Fruit fly (Drosophila melanogaster): ENCODE results near the gene Vps37B.

Vps37B gene

DNA sequence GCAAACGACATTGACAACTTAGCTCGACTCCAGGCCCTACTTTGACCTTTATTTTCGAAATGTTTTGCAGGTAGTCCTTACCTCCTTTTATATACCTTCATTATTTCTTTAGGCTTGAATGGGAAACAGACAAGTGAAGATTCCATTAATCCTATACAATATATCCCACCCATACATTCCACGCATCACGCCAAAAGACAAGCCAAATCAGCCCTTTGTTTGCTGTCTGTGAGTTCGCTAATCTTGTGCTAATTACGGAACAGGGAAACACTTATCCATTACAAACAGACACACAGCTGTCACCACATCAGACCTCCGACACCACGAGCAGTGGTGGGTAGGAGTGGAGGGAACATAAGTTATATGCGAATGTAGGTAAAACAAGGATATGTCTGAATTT is 14.8 kb downstream of the Vps37B start, which contains the start of gene CG33293:
CG33293 (minus strand) TSS at position 15 of the 400 bp plus-strand sequence.
- TF ChIP-seq CG33017 (tag; optimal IDR thresholded peaks at IDR 0.05) (no peak), kay (GFP tag; ENCODE audit: borderline replicate concordance) (no peak), pad (GFP tag; optimal IDR thresholded peaks at IDR 0.05) (no peak), Clk (GFP tag; optimal IDR thresholded peaks at IDR 0.05) (no peak), tj (GFP tag; optimal IDR thresholded peaks at IDR 0.05) (no peak), CG5204 (GFP tag; optimal IDR thresholded peaks at IDR 0.05) (no peak), CG7101 (tag; optimal IDR thresholded peaks at IDR 0.05) (no peak), CG7045 (GFP tag; optimal IDR thresholded peaks at IDR 0.05) (no peak), cnc (optimal IDR thresholded peaks at IDR 0.05) (no peak), Mnt (GFP tag; optimal IDR thresholded peaks at IDR 0.05) (no peak), bab1 (GFP tag; optimal IDR thresholded peaks at IDR 0.05) (no peak), toe (GFP tag; optimal IDR thresholded peaks at IDR 0.05) (no peak), ovo (GFP tag; optimal IDR thresholded peaks at IDR 0.05) (no peak), Hr96 (GFP tag; optimal IDR thresholded peaks at IDR 0.05) (no peak)

DNA sequence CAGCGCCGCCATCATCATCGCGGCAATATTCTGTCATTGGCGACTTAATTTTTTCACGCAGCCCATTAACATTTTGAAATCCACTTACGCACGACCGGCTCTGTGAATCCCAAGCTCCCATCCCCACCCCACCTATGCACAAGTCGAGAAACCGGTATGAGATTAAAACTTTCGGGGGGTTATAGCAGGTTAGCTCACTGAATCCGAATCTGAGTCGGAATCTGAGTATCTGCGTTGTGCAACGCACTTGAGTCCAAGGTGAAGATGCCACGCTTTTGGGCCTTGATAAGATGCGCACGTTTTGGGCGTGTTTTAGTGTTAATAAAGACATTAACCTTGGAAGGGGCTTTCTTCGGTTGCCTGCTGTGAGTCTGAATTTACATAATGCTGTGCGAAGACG is 21.0 kb downstream of the Vps37B start:
- TF ChIP-seq tj (GFP tag; optimal IDR thresholded peaks at IDR 0.05) = no peak
- no peak for TF ChIP-seq cic (GFP tag; optimal IDR thresholded peaks at IDR 0.05)
- TF ChIP-seq Crg-1 (GFP tag; optimal IDR thresholded peaks at IDR 0.05) = no peak
- no peak for TF ChIP-seq pad (GFP tag; optimal IDR thresholded peaks at IDR 0.05)
- TF ChIP-seq CG7045 (GFP tag; optimal IDR thresholded peaks at IDR 0.05) = no peak
- TF ChIP-seq ovo (GFP tag; optimal IDR thresholded peaks at IDR 0.05) = no peak
- TF ChIP-seq CG14711 (tag; optimal IDR thresholded peaks at IDR 0.05) = no peak
- TF ChIP-seq Hr96 (GFP tag; optimal IDR thresholded peaks at IDR 0.05) = no peak
- TF ChIP-seq Mnt (GFP tag; optimal IDR thresholded peaks at IDR 0.05) = no peak
- no peak for TF ChIP-seq CG12768 (GFP tag; optimal IDR thresholded peaks at IDR 0.05)

DNA sequence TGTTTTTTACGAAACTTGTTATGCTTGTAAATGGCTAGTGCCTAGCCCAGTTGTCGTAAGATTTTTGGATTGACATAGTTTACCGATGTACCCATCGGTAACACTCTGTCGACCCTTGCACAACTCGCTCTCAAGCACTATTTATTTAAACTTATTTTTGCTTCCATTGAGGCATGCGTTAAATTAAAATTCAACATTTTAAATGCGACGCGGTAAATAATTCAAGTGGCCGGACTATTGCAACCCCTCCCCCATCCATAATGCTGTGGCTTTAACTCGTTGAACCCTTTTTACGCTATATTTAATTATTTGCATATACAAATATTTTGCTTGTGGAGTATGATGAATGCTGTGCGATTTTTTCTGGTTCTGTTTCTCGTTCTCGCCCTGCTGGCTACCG is 23.4 kb downstream of the Vps37B start:
- peak; percentile 93 for TF ChIP-seq kay (GFP tag; ENCODE audit: borderline replicate concordance)
- no peak for TF ChIP-seq Hr96 (GFP tag; optimal IDR thresholded peaks at IDR 0.05)
- TF ChIP-seq Mnt (GFP tag; optimal IDR thresholded peaks at IDR 0.05) = no peak

DNA sequence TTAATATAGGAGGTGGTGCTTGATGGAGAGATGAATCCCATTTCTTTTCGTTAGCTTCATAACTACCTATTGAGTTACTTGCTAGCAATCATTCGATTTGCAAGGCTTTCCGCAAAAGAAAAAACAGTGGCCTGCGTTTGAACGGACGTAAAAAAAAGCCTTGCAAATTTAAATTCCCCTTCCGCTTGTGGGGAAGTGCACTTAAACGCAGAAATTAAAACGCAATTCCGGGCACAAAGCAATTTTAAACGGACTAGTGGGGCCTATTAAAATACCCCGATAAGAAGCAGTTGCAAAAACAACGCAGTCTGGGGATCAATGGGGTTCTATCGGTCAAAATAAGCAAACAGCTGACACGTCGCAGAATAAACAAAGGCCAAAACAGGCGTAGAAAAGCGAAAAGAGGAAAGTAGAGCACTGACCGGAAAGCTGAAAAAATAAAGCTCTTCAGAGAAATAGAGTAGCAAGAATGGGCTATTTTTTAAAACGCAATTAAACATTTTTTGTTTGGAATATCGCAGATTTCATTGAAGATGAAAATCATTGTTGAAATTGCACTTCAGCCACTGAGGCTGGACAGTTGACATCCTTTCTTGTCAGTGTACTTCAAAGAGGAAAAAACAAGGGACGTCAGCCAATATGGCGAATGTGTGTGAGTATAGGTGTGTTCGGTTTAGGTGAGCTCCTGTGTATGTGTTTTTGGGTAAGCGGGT is 24.7 kb downstream of the Vps37B start:
- peak; percentile 37 for TF ChIP-seq CG7045 (GFP tag; optimal IDR thresholded peaks at IDR 0.05)
- no peak for TF ChIP-seq CG33017 (tag; optimal IDR thresholded peaks at IDR 0.05)
- peak; percentile 62 for TF ChIP-seq CG12768 (GFP tag; optimal IDR thresholded peaks at IDR 0.05)
- no peak for TF ChIP-seq cnc (optimal IDR thresholded peaks at IDR 0.05)
- TF ChIP-seq tj (GFP tag; optimal IDR thresholded peaks at IDR 0.05) = peak; percentile 48
- no peak for TF ChIP-seq CG14711 (tag; optimal IDR thresholded peaks at IDR 0.05)
- no peak for TF ChIP-seq CG11617 (GFP tag; optimal IDR thresholded peaks at IDR 0.05)
- no peak for TF ChIP-seq bab1 (GFP tag; optimal IDR thresholded peaks at IDR 0.05)
- no peak for TF ChIP-seq toe (GFP tag; optimal IDR thresholded peaks at IDR 0.05)
- TF ChIP-seq CG5204 (GFP tag; optimal IDR thresholded peaks at IDR 0.05) = no peak
- peak; percentile 35 for TF ChIP-seq CG7101 (tag; optimal IDR thresholded peaks at IDR 0.05)
- TF ChIP-seq ovo (GFP tag; optimal IDR thresholded peaks at IDR 0.05) = no peak
- no peak for TF ChIP-seq Hr96 (GFP tag; optimal IDR thresholded peaks at IDR 0.05)
- TF ChIP-seq Mnt (GFP tag; optimal IDR thresholded peaks at IDR 0.05) = peak; percentile 12
- no peak for TF ChIP-seq pad (GFP tag; optimal IDR thresholded peaks at IDR 0.05)
- peak; percentile 61 for TF ChIP-seq cic (GFP tag; optimal IDR thresholded peaks at IDR 0.05)
- TF ChIP-seq CG1620 (GFP tag; optimal IDR thresholded peaks at IDR 0.05) = no peak
- no peak for TF ChIP-seq Clk (GFP tag; optimal IDR thresholded peaks at IDR 0.05)
- no peak for TF ChIP-seq kay (GFP tag; ENCODE audit: borderline replicate concordance)

DNA sequence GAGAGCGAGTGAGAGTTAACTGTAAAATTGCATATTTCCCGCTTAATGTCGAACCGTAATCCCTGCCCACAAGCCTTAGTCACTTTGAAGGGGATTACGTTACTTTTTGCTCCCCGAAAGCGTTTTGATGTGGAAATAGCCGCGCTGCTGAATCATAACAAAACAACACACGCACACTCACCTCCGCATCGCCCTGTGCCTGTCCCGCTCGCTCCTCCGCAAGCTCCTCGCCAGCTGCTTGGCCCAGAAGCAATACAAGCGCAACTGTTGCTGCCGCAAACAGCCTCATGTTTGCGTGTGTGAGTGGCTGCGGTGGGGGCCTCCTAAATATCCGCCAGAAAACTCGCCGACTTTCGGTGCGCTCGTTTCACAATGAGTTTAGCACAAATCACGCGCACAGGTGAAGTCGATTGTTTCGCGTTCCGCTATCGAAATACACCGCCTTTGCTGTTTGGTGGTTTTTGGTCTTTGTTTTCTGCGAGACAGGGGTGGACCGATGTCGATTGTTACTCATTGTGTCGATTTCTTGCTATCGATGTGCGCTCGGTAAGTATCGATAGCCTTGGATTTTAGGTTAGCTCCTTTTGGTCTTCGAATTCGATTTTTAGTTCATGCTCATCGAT is 25.4 kb downstream of the Vps37B start, which contains the start of gene CtsF:
CtsF (minus strand) TSS at position 503 of the 623 bp plus-strand sequence.
- TF ChIP-seq Crg-1 (GFP tag; optimal IDR thresholded peaks at IDR 0.05) = no peak
- TF ChIP-seq pad (GFP tag; optimal IDR thresholded peaks at IDR 0.05) = peak; percentile 76
- TF ChIP-seq tj (GFP tag; optimal IDR thresholded peaks at IDR 0.05) = peak; percentile 52
- no peak for TF ChIP-seq cnc (optimal IDR thresholded peaks at IDR 0.05)
- peak; percentile 48 for TF ChIP-seq CG33017 (tag; optimal IDR thresholded peaks at IDR 0.05)
- peak; percentile 73 for TF ChIP-seq Mnt (GFP tag; optimal IDR thresholded peaks at IDR 0.05)
- TF ChIP-seq kay (GFP tag; ENCODE audit: borderline replicate concordance) = no peak
- TF ChIP-seq bab1 (GFP tag; optimal IDR thresholded peaks at IDR 0.05) = peak; percentile 82
- no peak for TF ChIP-seq toe (GFP tag; optimal IDR thresholded peaks at IDR 0.05)
- no peak for TF ChIP-seq CG5204 (GFP tag; optimal IDR thresholded peaks at IDR 0.05)
- TF ChIP-seq CG7101 (tag; optimal IDR thresholded peaks at IDR 0.05) = peak; percentile 13
- TF ChIP-seq cic (GFP tag; optimal IDR thresholded peaks at IDR 0.05) = peak; percentile 75
- TF ChIP-seq Hr96 (GFP tag; optimal IDR thresholded peaks at IDR 0.05) = no peak
- TF ChIP-seq CG1620 (GFP tag; optimal IDR thresholded peaks at IDR 0.05) = peak; percentile 34
- TF ChIP-seq CG14711 (tag; optimal IDR thresholded peaks at IDR 0.05) = no peak
- TF ChIP-seq ovo (GFP tag; optimal IDR thresholded peaks at IDR 0.05) = peak; percentile 56
- peak; percentile 46 for TF ChIP-seq CG11617 (GFP tag; optimal IDR thresholded peaks at IDR 0.05)
- TF ChIP-seq Clk (GFP tag; optimal IDR thresholded peaks at IDR 0.05) = no peak
- TF ChIP-seq CG12768 (GFP tag; optimal IDR thresholded peaks at IDR 0.05) = peak; percentile 16
- TF ChIP-seq CG7045 (GFP tag; optimal IDR thresholded peaks at IDR 0.05) = peak; percentile 8

DNA sequence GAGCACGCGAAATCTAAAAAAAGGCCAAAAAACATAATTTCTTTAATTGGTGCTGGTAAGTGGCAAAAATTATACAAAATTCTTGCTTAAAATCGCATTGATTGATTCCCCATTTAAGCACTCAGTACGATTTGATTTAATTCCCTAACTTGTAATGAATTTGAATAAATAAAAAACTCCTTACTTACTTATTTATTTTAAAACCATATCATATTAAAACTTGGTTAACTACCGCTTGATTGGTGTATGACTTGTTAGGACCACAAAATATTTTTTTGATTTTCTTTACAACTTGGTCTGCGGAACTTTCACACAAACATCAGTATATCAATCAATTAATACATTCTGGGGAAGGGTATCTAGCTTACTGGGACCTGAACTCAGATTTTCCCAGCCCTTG is 26.9 kb downstream of the Vps37B start, which contains the start of gene CG1113:
CG1113 (plus strand) TSS at position 301 of the 400 bp plus-strand sequence.
- TF ChIP-seq CG14711 (tag; optimal IDR thresholded peaks at IDR 0.05) = no peak
- no peak for TF ChIP-seq CG5204 (GFP tag; optimal IDR thresholded peaks at IDR 0.05)
- no peak for TF ChIP-seq toe (GFP tag; optimal IDR thresholded peaks at IDR 0.05)
- TF ChIP-seq CG11617 (GFP tag; optimal IDR thresholded peaks at IDR 0.05) = no peak
- TF ChIP-seq cic (GFP tag; optimal IDR thresholded peaks at IDR 0.05) = no peak
